Fruit fly (Drosophila melanogaster): Measurements from ENCODE around the gene grnd.

grnd gene

dm6 chr2L:18523003-18523402 is 37.8 kb downstream of the grnd start (continued):
- TF ChIP-seq CG11902 (GFP tag; optimal IDR thresholded peaks at IDR 0.05) (no peak), CG31627 (GFP tag; optimal IDR thresholded peaks at IDR 0.05) (no peak), CG1621 (tag; optimal IDR thresholded peaks at IDR 0.05) (peak; percentile 66), Gug (GFP tag; IDR thresholded peaks at IDR 0.05) (peak; percentile 23; the same call in 1 of the 2 replicates), CG3919 (GFP tag; optimal IDR thresholded peaks at IDR 0.05) (peak; percentile 45), CG15336 (GFP tag; IDR thresholded peaks at IDR 0.05) (peak; percentile 87), Sox14 (GFP tag; optimal IDR thresholded peaks at IDR 0.05) (peak; percentile 48), CG10669 (GFP tag; optimal IDR thresholded peaks at IDR 0.05) (peak; percentile 83), Hr39 (GFP tag; optimal IDR thresholded peaks at IDR 0.05) (no peak), cyc (GFP tag; optimal IDR thresholded peaks at IDR 0.05) (no peak), CG9139 (GFP tag; optimal IDR thresholded peaks at IDR 0.05) (no peak), CG8319 (GFP tag; optimal IDR thresholded peaks at IDR 0.05) (peak; percentile 7), Ets21C (GFP tag; optimal IDR thresholded peaks at IDR 0.05) (no peak), CG3032 (tag; optimal IDR thresholded peaks at IDR 0.05) (peak; percentile 86), topi (GFP tag; optimal IDR thresholded peaks at IDR 0.05) (no peak), salr (GFP tag; optimal IDR thresholded peaks at IDR 0.05) (no peak), CG32006 (GFP tag; optimal IDR thresholded peaks at IDR 0.05) (peak; percentile 90), fd59A (GFP tag; optimal IDR thresholded peaks at IDR 0.05) (peak; percentile 63), svp (GFP tag) (no peak), Met (GFP tag; optimal IDR thresholded peaks at IDR 0.05) (no peak), CG6163 (GFP tag; IDR thresholded peaks at IDR 0.05) (peak; percentile 75), Sox102F (GFP tag; optimal IDR thresholded peaks at IDR 0.05) (peak; percentile 0), Ets96B (tag; optimal IDR thresholded peaks at IDR 0.05) (peak; percentile 87), CG6792 (GFP tag; optimal IDR thresholded peaks at IDR 0.05) (peak; percentile 36), CG6276 (GFP tag; optimal IDR thresholded peaks at IDR 0.05) (peak; percentile 73)

dm6 chr2L:18524896-18525295 is 39.7 kb downstream of the grnd start:
- TF ChIP-seq Blimp-1 (GFP tag; optimal IDR thresholded peaks at IDR 0.05) (peak; percentile 83), Sox14 (GFP tag; optimal IDR thresholded peaks at IDR 0.05) (no peak)

- TF ChIP-seq CG11902 (GFP tag; optimal IDR thresholded peaks at IDR 0.05), result no peak
- no peak for TF ChIP-seq CG11762 (GFP tag; optimal IDR thresholded peaks at IDR 0.05; ENCODE audit: insufficient read depth)
- no peak for TF ChIP-seq acj6 (GFP tag; optimal IDR thresholded peaks at IDR 0.05)
- no peak for TF ChIP-seq fd59A (GFP tag; optimal IDR thresholded peaks at IDR 0.05)
- no peak for TF ChIP-seq Hr4 (GFP tag; optimal IDR thresholded peaks at IDR 0.05)
- no peak for TF ChIP-seq pdm3 (GFP tag; optimal IDR thresholded peaks at IDR 0.05)
- TF ChIP-seq CG6808 (GFP tag; optimal IDR thresholded peaks at IDR 0.05), result no peak
- TF ChIP-seq topi (GFP tag; optimal IDR thresholded peaks at IDR 0.05), result no peak
- TF ChIP-seq cyc (GFP tag; optimal IDR thresholded peaks at IDR 0.05), result no peak
- TF ChIP-seq CG6792 (GFP tag; optimal IDR thresholded peaks at IDR 0.05), result no peak
- TF ChIP-seq CG15336 (GFP tag; IDR thresholded peaks at IDR 0.05), result no peak
- TF ChIP-seq Eip78C (GFP tag), result no peak
- TF ChIP-seq Sox15 (GFP tag; optimal IDR thresholded peaks at IDR 0.05), result no peak
- no peak for TF ChIP-seq lz (GFP tag; optimal IDR thresholded peaks at IDR 0.05)
- TF ChIP-seq Eip93F (GFP tag; optimal IDR thresholded peaks at IDR 0.05), result no peak
- TF ChIP-seq CG6163 (GFP tag; IDR thresholded peaks at IDR 0.05), result no peak
- TF ChIP-seq CG6276 (GFP tag; optimal IDR thresholded peaks at IDR 0.05), result no peak
- no peak for TF ChIP-seq Hr38 (GFP tag; optimal IDR thresholded peaks at IDR 0.05)
Measured at dm6 chr2L:18526005-18526404, 40.8 kb downstream of the grnd start.

Measured in whole organism, prepupa.